Fruit fly (Drosophila melanogaster) Kc167 (cell line): Measurements from ENCODE around the gene CG34238.

Source experiments
- Myc ChIP-seq: fragments of >200 bp; optimal IDR thresholded peaks from 2 replicates; lab custom pipeline; 2017; ENCODE audit warnings: missing external identifiers
- insv ChIP-seq: fragments of >200 bp; optimal IDR thresholded peaks from 3 replicates; lab custom pipeline; 2018; ENCODE audit warnings: missing external identifiers
- psq ChIP-seq: fragments of >200 bp; optimal IDR thresholded peaks from 2 replicates; lab custom pipeline; 2017; ENCODE audit warnings: missing external identifiers
- ttk ChIP-seq: sonication (Bioruptor generic); optimal IDR thresholded peaks from 2 replicates; lab custom pipeline; 2017; ENCODE audit warnings: missing external identifiers

DNA sequence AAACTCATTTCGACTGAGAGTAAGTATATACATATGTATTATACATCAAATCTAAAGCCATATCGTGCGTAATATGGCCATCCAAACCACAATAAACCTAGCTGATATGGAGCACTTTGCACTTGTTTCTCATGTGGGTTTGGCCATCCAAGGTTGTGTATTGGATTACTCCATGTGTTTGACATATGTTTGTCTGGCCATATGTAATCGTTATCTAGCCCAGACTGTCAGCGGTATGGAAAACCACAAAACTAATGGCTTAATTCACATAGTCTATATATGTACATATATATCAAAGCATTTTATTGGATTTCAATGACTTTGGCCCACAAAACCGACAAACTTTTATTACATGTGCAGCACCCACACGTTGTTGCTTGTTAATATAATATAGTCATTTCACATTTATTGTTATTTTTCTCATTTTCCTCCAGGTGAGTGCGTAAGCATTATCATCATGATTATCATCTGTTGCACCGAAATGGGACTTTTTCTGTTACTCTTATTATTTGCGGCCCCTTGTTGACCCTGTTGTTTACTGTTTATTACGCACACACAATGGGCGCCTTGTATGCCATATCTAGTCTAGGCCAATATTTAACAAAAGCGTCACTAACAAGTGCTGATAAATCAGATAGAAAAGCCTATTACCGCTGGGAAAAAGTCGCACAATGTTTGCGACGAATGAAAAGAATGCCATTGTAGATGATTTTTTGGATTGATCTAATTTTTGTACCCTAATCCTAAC, 30.3 kb downstream of the CG34238 start:
- TF ChIP-seq psq (lab: Kevin White, UChicago) (no peak), ttk (lab: Kevin White, UChicago) (no peak), Myc (lab: Kevin White, UChicago) (no peak), insv (no peak)
